Worm (Caenorhabditis elegans) whole organism, L2 larva: ENCODE measurements around the gene R05G6.9.

ENCODE experiments used
- R02D3.7 ChIP-seq: fragments of 150-350 bp; optimal IDR thresholded peaks from 2 replicates; lab custom pipeline; 2014; ENCODE audit warnings: missing biosample characterization, missing genetic modification characterization
- dmd-4 ChIP-seq: sonication (generic microtip); optimal IDR thresholded peaks from 2 replicates; lab custom pipeline; 2017; ENCODE audit warnings: missing biosample characterization, missing genetic modification characterization
- egl-27 ChIP-seq: sonication (generic microtip); optimal IDR thresholded peaks from 3 replicates; lab custom pipeline; 2017; ENCODE audit warnings: missing biosample characterization, missing genetic modification reagents, missing genetic modification characterization
- mab-5 ChIP-seq: fragments of 150-350 bp; optimal IDR thresholded peaks from 2 replicates; lab custom pipeline; 2014; ENCODE audit warnings: missing biosample characterization, missing genetic modification characterization
- mdl-1 ChIP-seq, 2 experiments: fragments of 150-350 bp in 1 of 2; sonication (generic microtip) in 1 of 2; optimal IDR thresholded peaks; 2 replicates each; lab custom pipeline; 2017; ENCODE audit warnings: missing biosample characterization in 2 of 2, missing genetic modification characterization in 2 of 2
- snpc-4 ChIP-seq: fragments of 150-350 bp; optimal IDR thresholded peaks from 2 replicates; lab custom pipeline; 2014; ENCODE audit warnings: missing biosample characterization, missing genetic modification characterization
- unc-55 ChIP-seq: fragments of 150-350 bp; sonication (generic microtip); optimal IDR thresholded peaks from 3 replicates; lab custom pipeline; 2014; ENCODE audit warnings: missing biosample characterization, missing genetic modification reagents, missing genetic modification characterization
- zag-1 ChIP-seq: fragments of 150-350 bp; optimal IDR thresholded peaks from 2 replicates; lab custom pipeline; 2014; ENCODE audit warnings: missing biosample characterization, missing genetic modification characterization
- ztf-11 ChIP-seq: sonication (generic microtip); optimal IDR thresholded peaks from 2 replicates; lab custom pipeline; 2017; ENCODE audit warnings: missing biosample characterization, missing genetic modification characterization

DNA sequence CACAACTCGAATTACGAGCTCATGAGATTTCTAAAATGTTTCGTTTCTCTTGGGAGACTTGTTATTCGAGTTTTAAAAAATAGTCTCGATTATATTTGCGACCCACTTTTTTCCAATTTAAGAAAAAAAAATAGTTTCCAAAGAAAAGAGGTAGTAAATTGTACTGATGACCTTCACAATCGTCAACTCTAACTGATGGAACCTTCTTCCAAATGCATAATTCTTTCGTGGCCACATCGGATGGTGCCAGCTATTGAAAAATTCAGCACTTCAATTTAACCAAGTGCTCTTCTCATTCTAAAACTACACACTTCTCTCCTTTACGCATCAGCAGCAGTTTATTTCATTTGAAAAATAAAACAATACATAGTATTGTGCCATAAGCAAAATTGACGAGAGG, 27.6 kb upstream of the R05G6.9 start:
- TF ChIP-seq dmd-4 (tag; lab: Kevin White, UChicago) (no peak), R02D3.7 (tag; lab: Kevin White, UChicago) (no peak), snpc-4 (tag; lab: Kevin White, UChicago) (no peak), mab-5 (tag; lab: Kevin White, UChicago) (no peak), unc-55 (GFP tag; lab: Kevin White, UChicago) (no peak), zag-1 (tag; lab: Kevin White, UChicago) (no peak), ztf-11 (no peak), egl-27 (tag; lab: Kevin White, UChicago) (no peak), mdl-1 (tag; optimal IDR thresholded peaks at IDR 0.05; lab: Kevin White, UChicago) (no peak)
